Worm (Caenorhabditis elegans) whole organism, L4/young adult: ENCODE data around the gene lin-12.

ENCODE experiments used
- W03F9.2 ChIP-seq: fragments of 150-350 bp; optimal IDR thresholded peaks from 2 replicates; lab custom pipeline; 2014; ENCODE audit warnings: missing biosample characterization, missing genetic modification characterization
- dao-5 ChIP-seq: sonication (generic microtip); optimal IDR thresholded peaks from 2 replicates; lab custom pipeline; 2016; ENCODE audit warnings: missing genotype, missing genetic modification characterization, moderate library complexity, missing compliant biosample characterization

DNA sequence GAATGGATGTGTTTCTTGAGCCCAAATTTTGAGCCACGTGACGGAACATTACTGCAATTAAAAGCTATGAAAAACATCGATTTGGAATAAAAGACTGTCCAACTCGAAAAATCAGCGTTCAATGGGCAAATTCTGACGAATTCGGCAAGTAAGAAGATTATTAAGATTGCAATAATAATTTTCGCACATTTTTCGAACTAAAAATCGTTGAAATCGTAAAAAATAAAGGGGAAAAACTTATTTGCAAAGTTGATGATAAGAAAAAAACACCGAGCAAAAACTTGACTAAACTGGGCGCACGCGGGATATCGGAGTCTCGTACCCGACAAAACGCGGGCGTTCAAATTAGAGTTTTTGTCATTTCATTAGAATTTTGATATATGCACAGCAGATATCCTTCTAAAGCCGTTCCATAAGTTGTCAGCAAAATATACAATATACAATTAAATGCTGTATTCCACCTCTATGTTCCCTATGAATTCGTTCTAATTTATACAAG, 18.1 kb upstream of the lin-12 start, which contains the start of the genes mccc-2 and mrpl-44:
- TF ChIP-seq W03F9.2 (tag; lab: Kevin White, UChicago) (no peak), dao-5 (tag; lab: Kevin White, UChicago) (no peak)
